Fruit fly (Drosophila melanogaster): Measurements from ENCODE around the gene Ptp61F.

Ptp61F gene

DNA sequence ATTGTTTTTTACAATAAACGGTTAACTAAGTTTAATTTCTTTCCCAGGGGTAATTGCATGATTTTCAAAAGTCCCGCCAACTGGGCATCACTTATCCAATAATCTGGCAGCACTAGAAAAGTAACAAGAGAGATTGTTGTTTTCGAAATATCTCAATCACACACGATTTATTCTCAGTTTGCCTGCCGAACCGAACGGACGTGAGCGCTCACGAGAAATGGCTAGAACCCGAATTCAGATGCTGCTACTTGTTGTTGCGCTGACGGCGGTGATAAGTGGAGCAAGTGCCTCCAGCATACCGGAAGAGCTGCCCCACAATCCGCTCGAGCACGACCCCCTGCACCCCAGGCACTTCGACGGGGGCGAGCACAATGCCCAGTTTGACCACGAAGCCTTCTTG lies 176.5 kb downstream of the Ptp61F start, which contains the start of gene scf:
TSS of gene scf (plus strand) at position 164 of the 400 bp plus-strand sequence.
- TF ChIP-seq ind (GFP tag; optimal IDR thresholded peaks at IDR 0.05) (no peak), ase (GFP tag; IDR thresholded peaks at IDR 0.05) (no peak), CTCF (GFP tag; optimal IDR thresholded peaks at IDR 0.05) (peak; percentile 33), row (GFP tag; IDR thresholded peaks at IDR 0.05) (peak; percentile 60), HLHmδ (GFP tag; optimal IDR thresholded peaks at IDR 0.05) (peak; percentile 35), CG14965 (GFP tag; optimal IDR thresholded peaks at IDR 0.05; ENCODE audit: borderline replicate concordance) (no peak), da (GFP tag; optimal IDR thresholded peaks at IDR 0.05) (no peak), CG6689 (GFP tag; IDR thresholded peaks at IDR 0.05) (no peak), CG2889 (GFP tag; IDR thresholded peaks at IDR 0.05) (no peak), CG32532 (GFP tag; IDR thresholded peaks at IDR 0.05) (0 out of 2 replicates have a peak, but pooled peaks have one; percentile 52), CG11456 (GFP tag; IDR thresholded peaks at IDR 0.05) (peak; percentile 49; the same call in 1 of the 3 replicates), CG10543 (GFP tag; optimal IDR thresholded peaks at IDR 0.05) (no peak), CG5180 (GFP tag; optimal IDR thresholded peaks at IDR 0.05) (no peak), CG8478 (optimal IDR thresholded peaks at IDR 0.05) (no peak), ken (GFP tag; IDR thresholded peaks at IDR 0.05) (peak; percentile 41; the same call in 1 of the 3 replicates), CG15514 (GFP tag; optimal IDR thresholded peaks at IDR 0.05) (peak; percentile 96), nom (GFP tag; optimal IDR thresholded peaks at IDR 0.05) (peak; percentile 38), vnd (GFP tag; IDR thresholded peaks at IDR 0.05; ENCODE audit: partially characterized antibody) (peak; percentile 44; the same call in 1 of the 3 replicates), Scr (GFP tag; IDR thresholded peaks at IDR 0.05; ENCODE audit: partially characterized antibody) (peak; percentile 37; the same call in 1 of the 2 replicates), Atf6 (GFP tag; IDR thresholded peaks at IDR 0.05) (0 out of 2 replicates have a peak, but pooled peaks have one; percentile 24), CG12155 (GFP tag; optimal IDR thresholded peaks at IDR 0.05) (no peak), Hand (GFP tag; optimal IDR thresholded peaks at IDR 0.05) (no peak), CG33213 (GFP tag; optimal IDR thresholded peaks at IDR 0.05) (peak; percentile 13), exex (tag; optimal IDR thresholded peaks at IDR 0.05) (no peak), lmd (GFP tag; IDR thresholded peaks at IDR 0.05) (no peak), CG17361 (GFP tag; IDR thresholded peaks at IDR 0.05) (no peak), CG4282 (GFP tag; optimal IDR thresholded peaks at IDR 0.05) (peak; percentile 28), CG10147 (GFP tag; optimal IDR thresholded peaks at IDR 0.05) (no peak), ssp (GFP tag; IDR thresholded peaks at IDR 0.05) (peak; percentile 55), ewg (GFP tag; optimal IDR thresholded peaks at IDR 0.05) (no peak), CG7357 (GFP tag; IDR thresholded peaks at IDR 0.05) (peak; percentile 53; the same call in 2 of the 3 replicates), jumu (GFP tag; optimal IDR thresholded peaks at IDR 0.05) (no peak), ro (GFP tag; IDR thresholded peaks at IDR 0.05) (peak; percentile 40; the same call in 1 of the 2 replicates), sima (GFP tag; optimal IDR thresholded peaks at IDR 0.05) (no peak), Opbp (GFP tag; IDR thresholded peaks at IDR 0.05; ENCODE audit: partially characterized antibody) (peak; percentile 52; the same call in 2 of the 3 replicates), eve (GFP tag; optimal IDR thresholded peaks at IDR 0.05) (no peak), MBD-R2 (GFP tag; IDR thresholded peaks at IDR 0.05) (peak; percentile 27), ranshi (GFP tag; IDR thresholded peaks at IDR 0.05) (peak; percentile 37; the same call in 1 of the 2 replicates), ERR (GFP tag; optimal IDR thresholded peaks at IDR 0.05) (no peak), CG9215 (GFP tag; IDR thresholded peaks at IDR 0.05) (no peak), CG14710 (tag; optimal IDR thresholded peaks at IDR 0.05) (peak; percentile 36), hth (optimal IDR thresholded peaks at IDR 0.05) (no peak), seq (GFP tag; IDR thresholded peaks at IDR 0.05) (no peak), CG4617 (GFP tag; optimal IDR thresholded peaks at IDR 0.05; ENCODE audit: borderline replicate concordance) (no peak), sna (GFP tag; IDR thresholded peaks at IDR 0.05; ENCODE audit: partially characterized antibody) (peak; percentile 15; the same call in 1 of the 2 replicates), CG15696 (tag; optimal IDR thresholded peaks at IDR 0.05) (no peak), MTF-1 (GFP tag; optimal IDR thresholded peaks at IDR 0.05; ENCODE audit: borderline replicate concordance) (peak; percentile 24), Med (GFP tag) (peak; percentile 73), chm (GFP tag; IDR thresholded peaks at IDR 0.05) (peak; percentile 63; the same call in 1 of the 2 replicates), btn (GFP tag; optimal IDR thresholded peaks at IDR 0.05) (no peak), lov (optimal IDR thresholded peaks at IDR 0.05) (no peak), lov (GFP tag; IDR thresholded peaks at IDR 0.05) (peak; percentile 54; the same call in 1 of the 3 replicates)

Measured in whole organism, embryonic.